Fruit fly (Drosophila melanogaster): Measurements from ENCODE around the gene CG7362.

DNA sequence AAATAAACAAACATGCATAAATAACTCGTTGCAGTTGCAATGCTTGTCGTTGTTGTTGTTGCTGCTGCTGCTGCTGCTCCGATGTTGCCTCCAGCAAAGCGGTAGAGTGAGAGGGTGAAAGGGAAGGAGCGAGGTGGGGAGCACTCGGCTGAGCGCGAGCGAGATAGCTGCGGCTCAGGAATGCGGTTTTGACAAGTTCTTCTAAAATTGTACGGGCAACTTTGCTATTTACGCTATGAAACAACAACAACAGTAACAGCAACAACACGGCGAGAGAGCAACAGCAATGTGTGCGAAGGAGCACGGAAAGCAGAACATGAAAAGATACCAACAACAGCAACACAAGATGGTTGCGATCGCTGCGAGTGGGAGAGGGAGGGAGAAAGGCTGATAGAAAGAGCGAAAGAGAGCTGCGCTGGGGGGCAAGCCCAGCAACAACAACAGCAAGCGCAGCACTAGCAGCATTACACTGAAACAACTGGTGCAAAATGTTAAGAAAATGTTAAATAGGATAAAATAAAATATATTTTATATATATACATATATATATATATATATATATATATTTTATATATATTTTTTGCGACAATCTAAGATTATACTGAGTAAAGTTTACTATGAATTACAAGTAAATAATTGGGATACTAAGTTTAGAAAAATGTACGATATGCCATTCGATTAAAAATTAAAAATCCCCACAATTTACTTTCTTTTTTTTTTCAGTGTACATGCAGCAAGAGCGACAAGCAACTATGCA lies 39.9 kb downstream of the CG7362 start:
- no peak for TF ChIP-seq insv (optimal IDR thresholded peaks at IDR 0.05)
- TF ChIP-seq Sin3A (optimal IDR thresholded peaks at IDR 0.05) = no peak
- no peak for TF ChIP-seq ttk (optimal IDR thresholded peaks at IDR 0.05)
- no peak for TF ChIP-seq h (optimal IDR thresholded peaks at IDR 0.05)
- no peak for TF ChIP-seq Myc (optimal IDR thresholded peaks at IDR 0.05)
